Worm (Caenorhabditis elegans) whole organism, L4 larva: Measurements from ENCODE around the gene mel-28.

Experiments used
- F44E2.7 ChIP-seq: fragments of 200-800 bp; sonication (Bioruptor generic); IDR thresholded peaks from 2 replicates; pipeline ENCODE4 v2.1.2; 2022; ENCODE audit warnings: missing genetic modification characterization, missing compliant biosample characterization
- ceh-82 ChIP-seq: sonication (generic microtip); optimal IDR thresholded peaks from 2 replicates; lab custom pipeline; 2017; ENCODE audit warnings: missing biosample characterization, missing genetic modification characterization
- daf-8 ChIP-seq: fragments of 200-800 bp; sonication (Bioruptor generic); IDR thresholded peaks from 2 replicates; pipeline ENCODE4 v1.3.6; 2022; ENCODE audit warnings: missing genetic modification characterization, missing compliant biosample characterization
- fkh-10 ChIP-seq: fragments of 150-350 bp; optimal IDR thresholded peaks from 2 replicates; lab custom pipeline; 2014; ENCODE audit warnings: missing biosample characterization, missing genetic modification reagents, missing genetic modification characterization
- fos-1 ChIP-seq: fragments of 150-350 bp; optimal IDR thresholded peaks from 2 replicates; lab custom pipeline; 2014; ENCODE audit warnings: missing biosample characterization, missing genetic modification characterization
- nhr-28 ChIP-seq: fragments of 150-350 bp; optimal IDR thresholded peaks from 2 replicates; lab custom pipeline; 2014; ENCODE audit warnings: missing biosample characterization, missing genetic modification characterization
- unc-39 ChIP-seq: sonication (generic microtip); optimal IDR thresholded peaks from 2 replicates; lab custom pipeline; 2017; ENCODE audit warnings: missing biosample characterization, missing genetic modification characterization
- zfp-2 ChIP-seq: sonication (generic microtip); optimal IDR thresholded peaks from 2 replicates; lab custom pipeline; 2016; ENCODE audit warnings: mild to moderate bottlenecking, missing genetic modification characterization, missing compliant biosample characterization

- TF ChIP-seq unc-39 (tag; lab: Kevin White, UChicago), result no peak
- no peak for TF ChIP-seq zfp-2 (tag; lab: Kevin White, UChicago)
- no peak for TF ChIP-seq ceh-82
- TF ChIP-seq F44E2.7 (GFP tag; lab: Robert Waterston, UW), result no peak
- TF ChIP-seq fkh-10 (GFP tag; lab: Kevin White, UChicago), result no peak
- TF ChIP-seq nhr-28 (tag; lab: Kevin White, UChicago), result no peak
- TF ChIP-seq daf-8 (GFP tag; lab: Robert Waterston, UW), result no peak
- TF ChIP-seq fos-1, result no peak
Observed at ce11 chrIII:4830207-4830606, 44.3 kb downstream of the mel-28 start, which contains the start of gene nspd-9.
